Worm (Caenorhabditis elegans): ENCODE results near the gene H40L08.9.

H40L08.9 gene

ce11 chrX:15060303-15060702 lies 16.0 kb downstream of the H40L08.9 start, which contains the start of gene fbxa-96:
fbxa-96 (minus strand) TSS chrX:15060403.
- TF ChIP-seq grh-1 (GFP tag; IDR thresholded peaks at IDR 0.05) (no peak), C16A3.4 (tag; optimal IDR thresholded peaks at IDR 0.05) (no peak), fos-1 (tag; optimal IDR thresholded peaks at IDR 0.05) (no peak), ceh-90 (tag; optimal IDR thresholded peaks at IDR 0.05) (no peak), lin-39 (tag; optimal IDR thresholded peaks at IDR 0.05) (no peak), elt-3 (tag; optimal IDR thresholded peaks at IDR 0.05) (no peak), ets-5 (GFP tag; IDR thresholded peaks at IDR 0.05) (no peak), rnt-1 (tag; optimal IDR thresholded peaks at IDR 0.05) (no peak)

ce11 chrX:15057900-15058299 lies 18.4 kb downstream of the H40L08.9 start:
- TF ChIP-seq lir-3 (tag; optimal IDR thresholded peaks at IDR 0.05; ENCODE audit: poor library complexity) (no peak), lsy-2 (tag; optimal IDR thresholded peaks at IDR 0.05) (no peak), nhr-84 (tag; optimal IDR thresholded peaks at IDR 0.05) (no peak), ceh-82 (tag; optimal IDR thresholded peaks at IDR 0.05) (no peak), pqm-1 (tag; optimal IDR thresholded peaks at IDR 0.05) (no peak), egl-27 (tag; optimal IDR thresholded peaks at IDR 0.05) (no peak), C04F5.9 (tag; optimal IDR thresholded peaks at IDR 0.05) (no peak), hlh-17 (GFP tag; optimal IDR thresholded peaks at IDR 0.05; ENCODE audit: borderline replicate concordance) (no peak), elt-2 (tag; optimal IDR thresholded peaks at IDR 0.05) (no peak), F16B12.6 (tag; optimal IDR thresholded peaks at IDR 0.05) (no peak), nhr-47 (tag; optimal IDR thresholded peaks at IDR 0.05) (no peak), nhr-12 (tag; optimal IDR thresholded peaks at IDR 0.05) (no peak), Y116A8C.19 (tag; optimal IDR thresholded peaks at IDR 0.05; ENCODE audit: borderline replicate concordance) (no peak), fkh-4 (tag; optimal IDR thresholded peaks at IDR 0.05; ENCODE audit: borderline replicate concordance) (no peak), ceh-63 (GFP tag; optimal IDR thresholded peaks at IDR 0.05) (no peak), egl-13 (tag; optimal IDR thresholded peaks at IDR 0.05) (no peak)

ce11 chrX:15056737-15057136 lies 19.5 kb downstream of the H40L08.9 start, which contains the start of gene H03G16.5:
H03G16.5 (minus strand) TSS chrX:15056837.
- TF ChIP-seq lin-13 (GFP tag; optimal IDR thresholded peaks at IDR 0.05) (no peak), alr-1 (tag; optimal IDR thresholded peaks at IDR 0.05; ENCODE audit: borderline replicate concordance) (no peak), egl-27 (tag; optimal IDR thresholded peaks at IDR 0.05) (no peak), nhr-71 (tag; optimal IDR thresholded peaks at IDR 0.05) (no peak), dpl-1 (GFP tag; optimal IDR thresholded peaks at IDR 0.05) (no peak), fkh-4 (tag; optimal IDR thresholded peaks at IDR 0.05; ENCODE audit: borderline replicate concordance) (no peak)

ce11 chrX:15055914-15056313 lies 20.4 kb downstream of the H40L08.9 start, which contains the start of gene H03G16.7:
H03G16.7 (minus strand) TSS chrX:15056014.
- TF ChIP-seq hlh-17 (GFP tag; optimal IDR thresholded peaks at IDR 0.05; ENCODE audit: borderline replicate concordance) (no peak), unc-30 (tag; optimal IDR thresholded peaks at IDR 0.05) (no peak), nhr-47 (tag; optimal IDR thresholded peaks at IDR 0.05) (no peak), lir-3 (tag; optimal IDR thresholded peaks at IDR 0.05; ENCODE audit: poor library complexity) (no peak), fkh-8 (tag; optimal IDR thresholded peaks at IDR 0.05) (no peak), mep-1 (tag; optimal IDR thresholded peaks at IDR 0.05) (no peak), nhr-85 (tag) (no peak), ceh-90 (tag; optimal IDR thresholded peaks at IDR 0.05) (no peak), ceh-63 (GFP tag; optimal IDR thresholded peaks at IDR 0.05) (no peak), C34B4.2 (tag; optimal IDR thresholded peaks at IDR 0.05) (no peak)

Measured in whole organism, L1 larva.